Worm (Caenorhabditis elegans): ENCODE data around the gene C24H11.2.
"Not testable (repeated sequence)": the region's sequence is repeated elsewhere in the genome, so short reads cannot be mapped to it uniquely, and the experiment has no call there.

DNA sequence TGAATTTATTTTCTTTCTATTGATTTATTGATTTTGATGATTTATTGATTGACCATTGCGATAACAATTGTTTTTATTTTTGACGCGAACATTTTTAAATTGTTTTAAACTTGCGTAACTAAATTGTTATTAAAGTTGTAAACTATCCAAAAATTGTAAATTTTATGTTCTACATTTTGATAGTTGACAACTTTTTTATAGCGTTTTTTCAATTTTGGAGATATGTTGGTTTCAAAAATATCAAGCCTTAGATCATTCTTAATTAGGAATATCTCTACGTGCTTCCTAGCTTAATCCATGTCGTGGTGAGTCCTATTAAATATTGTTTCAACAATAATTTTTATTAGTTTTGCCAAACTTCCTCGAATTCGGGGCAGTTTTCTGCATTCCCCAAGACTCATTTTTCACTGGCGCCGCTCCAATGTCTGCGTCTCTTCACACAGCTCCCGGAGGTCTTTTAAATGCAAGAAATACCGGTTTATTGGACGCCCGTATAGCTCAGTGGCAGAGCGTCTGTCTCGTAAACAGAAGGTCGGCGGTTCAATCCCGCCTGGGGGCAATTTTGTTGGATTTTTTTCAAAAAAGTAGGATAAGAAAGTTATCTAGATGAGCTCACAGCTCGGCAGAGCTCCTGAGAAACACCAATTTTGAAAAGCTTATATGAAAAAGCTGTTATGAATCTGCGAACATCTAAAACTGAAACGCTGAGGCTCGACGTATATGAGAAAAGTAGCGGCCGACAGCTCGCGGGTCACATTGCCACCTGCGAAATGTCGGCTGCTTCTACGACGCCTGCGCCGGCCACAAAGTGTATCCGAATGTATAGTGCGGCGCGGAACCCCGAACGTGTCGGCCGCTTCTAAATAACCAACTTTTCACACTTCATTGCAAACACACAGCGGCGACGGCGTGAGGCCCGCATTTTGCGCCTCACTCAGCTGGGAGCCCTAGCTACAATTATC, at the start of gene C24H11.2:
- not testable (repeated sequence) for TF ChIP-seq unc-39, nhr-11 (tag; optimal IDR thresholded peaks at IDR 0.05)
- TF ChIP-seq nhr-77 (tag; optimal IDR thresholded peaks at IDR 0.05) (peak; percentile 18), dmd-8 (GFP tag; IDR thresholded peaks at IDR 0.05) (peak; percentile 94)

Data from whole organism, L4 larva.